Worm (Caenorhabditis elegans) whole organism, L4 larva: ENCODE results near the gene nhr-44.

ENCODE experiments used
- F10B5.3 ChIP-seq: sonication (generic microtip); optimal IDR thresholded peaks from 2 replicates; lab custom pipeline; 2016; ENCODE audit warnings: mild to moderate bottlenecking, missing genetic modification characterization, missing compliant biosample characterization
- F44E2.7 ChIP-seq: fragments of 200-800 bp; sonication (Bioruptor generic); IDR thresholded peaks from 2 replicates; pipeline ENCODE4 v2.1.2; 2022; ENCODE audit warnings: missing genetic modification characterization, missing compliant biosample characterization
- F49E8.2 ChIP-seq: sonication (generic microtip); optimal IDR thresholded peaks from 2 replicates; lab custom pipeline; 2016; ENCODE audit warnings: missing compliant biosample characterization, mild to moderate bottlenecking, missing genetic modification characterization, borderline replicate concordance
- R02D3.7 ChIP-seq: fragments of 150-350 bp; sonication (generic microtip); optimal IDR thresholded peaks from 3 replicates; lab custom pipeline; 2014; ENCODE audit warnings: missing biosample characterization, missing genetic modification characterization
- T20F7.1 ChIP-seq: fragments of 200-800 bp; sonication (Bioruptor generic); optimal IDR thresholded peaks from 2 replicates; lab custom pipeline; 2018; ENCODE audit warnings: mild to moderate bottlenecking, missing genetic modification characterization, missing compliant biosample characterization
- T26A8.4 ChIP-seq: fragments of 200-800 bp; sonication (Bioruptor generic); IDR thresholded peaks from 2 replicates; pipeline ENCODE4 v1.3.6; 2022; ENCODE audit warnings: missing genetic modification characterization, missing compliant biosample characterization
- Y105C5A.15 ChIP-seq: fragments of 200-800 bp; sonication (Bioruptor generic); IDR thresholded peaks from 2 replicates; pipeline ENCODE4 v1.3.6; 2022; ENCODE audit warnings: missing genetic modification characterization, missing compliant biosample characterization
- Y48G9A.11 ChIP-seq: fragments of 200-800 bp; sonication (Bioruptor generic); IDR thresholded peaks from 2 replicates; pipeline ENCODE4 v1.3.6; 2022; ENCODE audit warnings: missing genetic modification reagents, missing genetic modification characterization, missing compliant biosample characterization
- Y5F2A.4 ChIP-seq: fragments of 200-800 bp; sonication (Bioruptor generic); optimal IDR thresholded peaks from 2 replicates; lab custom pipeline; 2018; ENCODE audit warnings: mild to moderate bottlenecking, missing genetic modification characterization, missing compliant biosample characterization
- ZK546.5 ChIP-seq, 2 experiments: sonication (generic microtip); optimal IDR thresholded peaks; 2 replicates each; lab custom pipeline; 2017; ENCODE audit warnings: missing biosample characterization in 2 of 2, missing genetic modification characterization in 2 of 2
- aha-1 ChIP-seq: fragments of 150-350 bp; peaks from one replicate; lab custom pipeline; 2014; ENCODE audit warnings: missing biosample characterization, missing genetic modification characterization
- arid-1 ChIP-seq: fragments of 200-800 bp; sonication (Bioruptor generic); conservative IDR thresholded peaks from 2 replicates; pipeline ENCODE4 v1.3.6; 2022; ENCODE audit warnings: missing genetic modification reagents, missing genetic modification characterization, missing compliant biosample characterization
- ces-1 ChIP-seq: fragments of 150-350 bp; sonication (generic microtip); optimal IDR thresholded peaks from 4 replicates; lab custom pipeline; 2014; ENCODE audit warnings: missing biosample characterization, missing genetic modification reagents, missing genetic modification characterization
- ctbp-1 ChIP-seq: fragments of 200-800 bp; sonication (Bioruptor generic); IDR thresholded peaks from 2 replicates; pipeline ENCODE4 v1.3.6; 2022; ENCODE audit warnings: missing genetic modification reagents, missing genetic modification characterization, missing compliant biosample characterization
- daf-16 ChIP-seq, 3 experiments: sonication (generic microtip); optimal IDR thresholded peaks; 2 replicates each; lab custom pipeline; 2016 to 2017; ENCODE audit warnings: missing genetic modification characterization in 3 of 3, missing genetic modification reagents in 3 of 3, mild to moderate bottlenecking in 2 of 3, missing compliant biosample characterization in 2 of 3, missing biosample characterization in 1 of 3, moderate library complexity in 1 of 3
- daf-8 ChIP-seq: fragments of 200-800 bp; sonication (Bioruptor generic); IDR thresholded peaks from 2 replicates; pipeline ENCODE4 v1.3.6; 2022; ENCODE audit warnings: missing genetic modification characterization, missing compliant biosample characterization
- dpl-1 ChIP-seq: fragments of 150-350 bp; optimal IDR thresholded peaks from 2 replicates; lab custom pipeline; 2014; ENCODE audit warnings: missing biosample characterization, missing genetic modification reagents, missing genetic modification characterization
- duxl-1 ChIP-seq: sonication (generic microtip); optimal IDR thresholded peaks from 2 replicates; lab custom pipeline; 2016; ENCODE audit warnings: mild to moderate bottlenecking, missing genetic modification characterization, moderate library complexity, missing compliant biosample characterization; ENCODE audit not compliant: poor library complexity
- dve-1 ChIP-seq: sonication (generic microtip); optimal IDR thresholded peaks from 2 replicates; lab custom pipeline; 2017; ENCODE audit warnings: antibody characterized with exemption, mild to moderate bottlenecking, missing genetic modification characterization, missing compliant biosample characterization; ENCODE audit not compliant: insufficient read depth
- fos-1 ChIP-seq: fragments of 150-350 bp; optimal IDR thresholded peaks from 2 replicates; lab custom pipeline; 2014; ENCODE audit warnings: missing biosample characterization, missing genetic modification characterization
- hif-1 ChIP-seq, 2 experiments: sonication (generic microtip); optimal IDR thresholded peaks; 2 replicates each; lab custom pipeline; 2016 to 2017; ENCODE audit warnings: missing compliant biosample characterization in 2 of 2, missing genetic modification characterization in 2 of 2, missing genetic modification reagents in 2 of 2, missing genotype in 2 of 2, mild to moderate bottlenecking in 1 of 2
- hlh-30 ChIP-seq: sonication (generic microtip); optimal IDR thresholded peaks from 2 replicates; lab custom pipeline; 2017; ENCODE audit warnings: antibody characterized with exemption, mild to moderate bottlenecking, missing genetic modification characterization, missing compliant biosample characterization; ENCODE audit not compliant: insufficient read depth
- hmg-1.1 ChIP-seq: fragments of 200-800 bp; sonication (Bioruptor generic); IDR thresholded peaks from 2 replicates; pipeline ENCODE4 v1.3.6; 2022; ENCODE audit warnings: missing genetic modification reagents, missing genetic modification characterization, missing compliant biosample characterization
- lin-1 ChIP-seq: fragments of 200-800 bp; sonication (Bioruptor generic); IDR thresholded peaks from 2 replicates; pipeline ENCODE4 v1.3.6; 2022; ENCODE audit warnings: missing genetic modification reagents, missing genetic modification characterization, missing compliant biosample characterization
- lin-39 ChIP-seq: fragments of 150-350 bp; optimal IDR thresholded peaks from 2 replicates; lab custom pipeline; 2014; ENCODE audit warnings: missing biosample characterization, missing genetic modification reagents, missing genetic modification characterization
- madf-5 ChIP-seq, 2 experiments: fragments of 200-800 bp; sonication (Bioruptor generic); IDR thresholded peaks; 2 replicates each; pipeline ENCODE4 v1.3.6; 2022; ENCODE audit warnings: missing compliant biosample characterization in 2 of 2, missing genetic modification characterization in 2 of 2
- mdt-29 ChIP-seq: fragments of 200-800 bp; sonication (Bioruptor generic); IDR thresholded peaks from 2 replicates; pipeline ENCODE4 v1.3.6; 2022; ENCODE audit warnings: missing genetic modification reagents, missing genetic modification characterization, missing compliant biosample characterization
- mep-1 ChIP-seq: fragments of 150-350 bp; sonication (generic microtip); optimal IDR thresholded peaks from 3 replicates; lab custom pipeline; 2014; ENCODE audit warnings: missing biosample characterization, missing genetic modification characterization
- mxl-2 ChIP-seq: fragments of 200-800 bp; sonication (Bioruptor generic); conservative IDR thresholded peaks from 2 replicates; pipeline ENCODE4 v1.3.6; 2022; ENCODE audit warnings: missing genetic modification reagents, missing genetic modification characterization, missing compliant biosample characterization
- mxl-3 ChIP-seq: fragments of 200-800 bp; sonication (Bioruptor generic); optimal IDR thresholded peaks from 2 replicates; lab custom pipeline; 2018; ENCODE audit warnings: mild to moderate bottlenecking, missing genetic modification characterization, missing compliant biosample characterization
- nhr-10 ChIP-seq: fragments of 150-350 bp; optimal IDR thresholded peaks from 2 replicates; lab custom pipeline; 2014; ENCODE audit warnings: missing biosample characterization, missing genetic modification characterization
- nhr-111 ChIP-seq: fragments of 200-800 bp; sonication (Bioruptor generic); optimal IDR thresholded peaks from 2 replicates; lab custom pipeline; 2018; ENCODE audit warnings: mild to moderate bottlenecking, missing genetic modification characterization, missing compliant biosample characterization
- nhr-28 ChIP-seq: fragments of 150-350 bp; optimal IDR thresholded peaks from 2 replicates; lab custom pipeline; 2014; ENCODE audit warnings: missing biosample characterization, missing genetic modification characterization
- nhr-77 ChIP-seq: fragments of 150-350 bp; optimal IDR thresholded peaks from 2 replicates; lab custom pipeline; 2014; ENCODE audit warnings: missing biosample characterization, missing genetic modification characterization
- php-3 ChIP-seq: fragments of 200-800 bp; sonication (Bioruptor generic); IDR thresholded peaks from 2 replicates; pipeline ENCODE4 v1.3.6; 2022; ENCODE audit warnings: missing genetic modification reagents, missing genetic modification characterization, missing compliant biosample characterization
- pqm-1 ChIP-seq: sonication (generic microtip); optimal IDR thresholded peaks from 2 replicates; lab custom pipeline; 2017; ENCODE audit warnings: missing biosample characterization, missing genetic modification characterization
- skn-1 ChIP-seq: fragments of 150-350 bp; optimal IDR thresholded peaks from 2 replicates; lab custom pipeline; 2014; ENCODE audit warnings: missing biosample characterization, missing genetic modification characterization
- snpc-1.2 ChIP-seq: fragments of 200-800 bp; sonication (Bioruptor generic); IDR thresholded peaks from 2 replicates; pipeline ENCODE4 v1.3.6; 2022; ENCODE audit warnings: missing genetic modification reagents, missing genetic modification characterization, missing compliant biosample characterization
- unc-62 ChIP-seq, 3 experiments: fragments of 150-350 bp in 1 of 3; sonication (generic microtip); optimal IDR thresholded peaks in 2 of 3; peaks in 1 of 3; 1 replicate in 1 of 3; 2 replicates in 2 of 3; lab custom pipeline; 2014 to 2017; ENCODE audit warnings: missing biosample characterization in 3 of 3, missing genetic modification characterization in 3 of 3, missing genetic modification reagents in 3 of 3, missing genotype in 1 of 3
- zag-1 ChIP-seq: fragments of 150-350 bp; optimal IDR thresholded peaks from 2 replicates; lab custom pipeline; 2014; ENCODE audit warnings: missing biosample characterization, missing genetic modification characterization
- ztf-11 ChIP-seq: fragments of 150-350 bp; optimal IDR thresholded peaks from 2 replicates; lab custom pipeline; 2014; ENCODE audit warnings: missing biosample characterization, missing genetic modification characterization

The nhr-44 gene

ce11 chrV:8934264-8934663 lies 29.6 kb downstream of the nhr-44 start:
- TF ChIP-seq nhr-77 (tag; lab: Kevin White, UChicago), result no peak
- TF ChIP-seq hlh-30 (tag; lab: Kevin White, UChicago), result peak; percentile 47
- TF ChIP-seq daf-16 (GFP tag; optimal IDR thresholded peaks at IDR 0.05; lab: Kevin White, UChicago), result no peak
- peak; percentile 35 for TF ChIP-seq daf-16 (tag; optimal IDR thresholded peaks at IDR 0.05; lab: Kevin White, UChicago)

- TF ChIP-seq Y48G9A.11 (GFP tag; lab: Robert Waterston, UW) (no peak), lin-1 (GFP tag; lab: Robert Waterston, UW) (no peak), dpl-1 (GFP tag; lab: Kevin White, UChicago) (no peak), ces-1 (GFP tag; lab: Kevin White, UChicago) (no peak), snpc-1.2 (GFP tag; lab: Robert Waterston, UW) (no peak), fos-1 (no peak), ZK546.5 (tag; optimal IDR thresholded peaks at IDR 0.05; lab: Kevin White, UChicago) (no peak), mep-1 (tag; lab: Kevin White, UChicago) (no peak), F10B5.3 (tag; lab: Kevin White, UChicago) (no peak), R02D3.7 (no peak), zag-1 (tag; lab: Kevin White, UChicago) (no peak), skn-1 (no peak), T20F7.1 (no peak), madf-5 (GFP tag; IDR thresholded peaks at IDR 0.05; lab: Robert Waterston, UW) (no peak), aha-1 (no peak), duxl-1 (no peak)
Measured at ce11 chrV:8932318-8932717, 31.6 kb downstream of the nhr-44 start, which contains the start of gene H14N18.2. TSS of gene H14N18.2 (plus strand) at chrV:8932618.

- peak in 1 of 2 experiments; percentile 98 for TF ChIP-seq unc-62 (GFP tag; optimal IDR thresholded peaks at IDR 0.05 in 1 of 2; lab: Kevin White, UChicago)
- TF ChIP-seq unc-62 (tag; optimal IDR thresholded peaks at IDR 0.05; lab: Kevin White, UChicago), result no peak
- TF ChIP-seq ctbp-1 (GFP tag; lab: Robert Waterston, UW), result 0 out of 2 replicates have a peak, but pooled peaks have one; percentile 19
- TF ChIP-seq mep-1 (tag; lab: Kevin White, UChicago), result no peak
Measured at ce11 chrV:8928967-8929366, 34.9 kb downstream of the nhr-44 start, which contains the start of gene H14N18.4. TSS of gene H14N18.4 (minus strand) at chrV:8928978.

ce11 chrV:8927715-8928114 lies 36.2 kb downstream of the nhr-44 start:
- TF ChIP-seq unc-62 (GFP tag; optimal IDR thresholded peaks at IDR 0.05 in 1 of 2; lab: Kevin White, UChicago), result peak in 1 of 2 experiments; percentile 92
- TF ChIP-seq unc-62 (tag; optimal IDR thresholded peaks at IDR 0.05; lab: Kevin White, UChicago), result no peak
- no peak for TF ChIP-seq Y5F2A.4 (GFP tag; lab: Kevin White, UChicago)

ce11 chrV:8922781-8923180 lies 41.1 kb downstream of the nhr-44 start, which contains the start of gene ttr-47:
TSS of gene ttr-47 (plus strand) at chrV:8923088.
- TF ChIP-seq daf-8 (GFP tag; lab: Robert Waterston, UW) (no peak), duxl-1 (no peak), skn-1 (no peak), F10B5.3 (tag; lab: Kevin White, UChicago) (no peak), php-3 (peak; percentile 78), ctbp-1 (GFP tag; lab: Robert Waterston, UW) (no peak), T20F7.1 (no peak), ztf-11 (no peak), snpc-1.2 (GFP tag; lab: Robert Waterston, UW) (no peak), nhr-10 (tag; lab: Kevin White, UChicago) (no peak), pqm-1 (no peak), nhr-28 (tag; lab: Kevin White, UChicago) (peak; percentile 35), dpl-1 (GFP tag; lab: Kevin White, UChicago) (no peak), hmg-1.1 (GFP tag; lab: Robert Waterston, UW) (no peak), mxl-2 (GFP tag; lab: Robert Waterston, UW) (no peak), T26A8.4 (GFP tag; lab: Robert Waterston, UW) (no peak), mdt-29 (no peak), arid-1 (GFP tag; lab: Robert Waterston, UW) (no peak), Y105C5A.15 (GFP tag; lab: Robert Waterston, UW) (no peak), F44E2.7 (GFP tag; lab: Robert Waterston, UW) (no peak), hif-1 (tag; optimal IDR thresholded peaks at IDR 0.05; lab: Kevin White, UChicago) (peak in 1 of 2 experiments; percentile 16), nhr-111 (GFP tag; lab: Kevin White, UChicago) (no peak), F49E8.2 (tag; lab: Kevin White, UChicago) (no peak), lin-39 (tag; lab: Kevin White, UChicago) (no peak), daf-16 (GFP tag; optimal IDR thresholded peaks at IDR 0.05; lab: Kevin White, UChicago) (peak in 1 of 2 experiments; percentile 93), daf-16 (tag; optimal IDR thresholded peaks at IDR 0.05; lab: Kevin White, UChicago) (peak; percentile 99), dve-1 (tag; lab: Kevin White, UChicago) (peak; percentile 72), mxl-3 (GFP tag; lab: Kevin White, UChicago) (no peak)
